Worm (Caenorhabditis elegans) whole organism, young adult: ENCODE measurements around the gene F10E9.12.

Experiments used
- F37B4.10 ChIP-seq: fragments of 200-800 bp; sonication (Bioruptor generic); IDR thresholded peaks from 2 replicates; pipeline ENCODE4 v1.3.6; 2022; ENCODE audit warnings: missing genetic modification characterization, missing compliant biosample characterization
- efl-1 ChIP-seq: fragments of 150-350 bp; optimal IDR thresholded peaks from 2 replicates; lab custom pipeline; 2014; ENCODE audit warnings: missing biosample characterization, missing genetic modification reagents, missing genetic modification characterization
- madf-3 ChIP-seq: fragments of 200-800 bp; sonication (Bioruptor generic); IDR thresholded peaks from 2 replicates; pipeline ENCODE4 v1.3.6; 2022; ENCODE audit warnings: missing genetic modification reagents, missing genetic modification characterization, missing compliant biosample characterization
- nfya-1 ChIP-seq: sonication (generic microtip); optimal IDR thresholded peaks from 2 replicates; lab custom pipeline; 2017; ENCODE audit warnings: antibody characterized with exemption, missing compliant biosample characterization, missing genetic modification characterization, borderline replicate concordance; ENCODE audit not compliant: insufficient read depth
- pha-4 ChIP-seq: fragments of 150-350 bp; sonication (generic microtip); optimal IDR thresholded peaks from 2 replicates; lab custom pipeline; 2014; ENCODE audit warnings: missing biosample characterization, missing genetic modification reagents, missing genetic modification characterization
- sdz-38 ChIP-seq: sonication (generic microtip); optimal IDR thresholded peaks from 2 replicates; lab custom pipeline; 2016; ENCODE audit warnings: missing genotype, missing genetic modification characterization, missing compliant biosample characterization

- TF ChIP-seq F37B4.10 (GFP tag; lab: Robert Waterston, UW) (no peak), madf-3 (GFP tag; lab: Robert Waterston, UW) (no peak), sdz-38 (no peak), pha-4 (tag; lab: Kevin White, UChicago) (no peak), efl-1 (GFP tag; lab: Kevin White, UChicago) (no peak), nfya-1 (tag; lab: Kevin White, UChicago) (no peak)
Observed at ce11 chrIII:8289181-8289580, 35.2 kb upstream of the F10E9.12 start.
